Fruit fly (Drosophila melanogaster) whole organism, pupa: ENCODE measurements around the gene CG13607.
A peak's percentile ranks its signal among the peaks of the same experiment; 100 is the strongest.

Experiments
- CG14655 ChIP-seq: fragments of 200-800 bp; sonication (Bioruptor generic); optimal IDR thresholded peaks from 3 replicates; lab custom pipeline; 2017; ENCODE audit warnings: mild to moderate bottlenecking, missing biosample characterization, missing genetic modification reagents, missing genetic modification characterization
- EcR ChIP-seq: fragments of 200-800 bp; sonication (Bioruptor generic); optimal IDR thresholded peaks from 3 replicates; lab custom pipeline; 2019; ENCODE audit warnings: missing biosample characterization, missing genetic modification characterization, mild to moderate bottlenecking, moderate library complexity, missing genetic modification reagents
- Pif1A ChIP-seq: fragments of 200-800 bp; sonication (Bioruptor generic); optimal IDR thresholded peaks from 3 replicates; lab custom pipeline; 2016; ENCODE audit warnings: missing biosample characterization, missing genetic modification characterization
- gl ChIP-seq: fragments of 200-800 bp; sonication (Bioruptor generic); optimal IDR thresholded peaks from 2 replicates; lab custom pipeline; 2018; ENCODE audit warnings: missing biosample characterization, mild to moderate bottlenecking, missing genetic modification characterization

DNA sequence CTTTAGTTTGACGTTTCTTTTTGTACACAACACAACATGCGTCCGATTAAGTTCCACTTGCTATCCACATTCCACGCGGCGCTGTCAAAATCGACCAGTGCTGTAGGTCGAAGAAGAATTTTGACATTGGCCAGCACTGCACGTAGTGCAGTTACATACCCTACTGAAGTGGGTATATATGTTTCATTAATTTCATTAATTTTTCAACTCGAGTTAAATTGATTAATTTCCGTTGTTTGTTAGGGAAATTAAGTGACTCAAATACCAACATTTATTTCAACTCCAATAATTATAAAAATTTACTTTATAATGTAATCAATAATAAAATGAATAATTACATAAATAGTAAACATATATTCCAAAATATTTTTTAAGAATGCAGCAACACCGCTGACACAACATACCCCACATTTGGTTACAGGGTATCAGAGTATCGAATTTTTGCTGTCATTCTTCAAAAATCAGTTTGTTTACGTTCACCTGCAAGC lies 7.2 kb downstream of the CG13607 start, which contains the start of the genes eIF4EHP and CG18428:
- TF ChIP-seq gl, result peak; percentile 94
- TF ChIP-seq EcR (GFP tag; lab: Kevin White, UChicago), result peak; percentile 78
- peak; percentile 97 for TF ChIP-seq Pif1A (GFP tag; lab: Kevin White, UChicago)
- TF ChIP-seq CG14655, result peak; percentile 100
